Fruit fly (Drosophila melanogaster) whole organism, adult: ENCODE results near the gene GC2.

Experiments used
- CG7101 ChIP-seq: fragments of 200-800 bp; sonication (Bioruptor generic); optimal IDR thresholded peaks from 2 replicates; lab custom pipeline; 2018; ENCODE audit warnings: missing biosample characterization, mild to moderate bottlenecking, missing genetic modification characterization, moderate library complexity
- cnc ChIP-seq, 2 experiments: fragments of >200 bp; optimal IDR thresholded peaks; 2 replicates each; lab custom pipeline; 2017
- ovo ChIP-seq: fragments of 200-800 bp; sonication (Bioruptor generic); optimal IDR thresholded peaks from 2 replicates; lab custom pipeline; 2016; ENCODE audit warnings: missing biosample characterization, missing genetic modification characterization

DNA sequence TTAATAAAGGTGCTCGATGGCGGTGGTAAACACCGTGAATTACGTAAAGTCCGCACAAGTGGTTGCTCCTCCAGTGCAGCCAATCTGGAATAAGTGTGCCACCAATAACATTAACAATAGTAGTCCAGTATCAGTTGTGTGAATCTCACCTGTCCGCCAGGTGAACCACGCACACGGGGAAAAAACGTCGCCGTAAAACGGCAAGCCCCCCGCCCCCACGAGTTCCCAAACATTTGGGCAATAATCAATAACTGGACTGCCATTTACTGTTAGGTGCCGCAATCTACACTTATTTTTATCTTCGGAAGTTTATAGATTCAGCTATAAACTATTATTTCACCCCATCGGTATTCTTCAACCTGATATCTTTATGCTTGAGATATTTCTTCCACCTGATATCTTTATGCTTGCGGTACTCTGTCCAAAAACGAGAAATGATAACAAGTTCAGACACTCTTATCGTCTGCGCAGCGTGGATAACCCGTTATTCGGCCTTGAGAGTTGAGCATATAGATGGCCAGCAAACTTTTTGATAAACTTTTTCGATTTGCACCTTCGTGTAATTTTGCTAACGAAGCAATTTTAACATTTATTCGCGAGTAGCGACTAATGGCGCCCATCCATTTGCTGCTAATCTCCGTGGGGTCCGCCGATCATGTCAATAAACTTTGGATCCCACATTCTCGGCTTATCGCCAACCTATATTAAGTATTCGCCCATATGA, 3.3 kb upstream of the GC2 start:
- TF ChIP-seq cnc (optimal IDR thresholded peaks at IDR 0.05; lab: Kevin White, UChicago) = no peak
- peak; percentile 83 for TF ChIP-seq ovo
- TF ChIP-seq CG7101 = no peak
